Fruit fly (Drosophila melanogaster): ENCODE results near the gene CG13926.
A peak's percentile ranks its signal among the peaks of the same experiment; 100 is the strongest.

Gene CG13926

DNA sequence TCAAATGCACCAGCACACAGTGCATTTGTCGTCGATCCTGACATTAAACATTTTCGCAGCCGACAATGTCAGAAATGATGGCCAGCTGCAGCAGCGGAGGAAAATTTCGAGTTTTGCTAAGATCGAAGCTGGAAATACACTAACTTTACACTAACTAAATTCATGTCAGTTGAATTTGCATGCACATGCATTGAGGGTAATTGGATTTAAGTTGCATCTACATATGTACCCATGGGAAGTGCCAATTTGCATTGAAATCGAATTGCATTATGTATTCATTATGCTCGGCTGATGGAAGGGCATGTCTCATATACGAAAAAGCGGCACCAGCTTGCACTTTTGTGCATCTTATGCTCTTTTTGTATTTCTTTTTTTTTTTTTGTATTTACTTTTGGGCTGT lies 33.2 kb downstream of the CG13926 start (continued):
- TF ChIP-seq sqz (GFP tag; optimal IDR thresholded peaks at IDR 0.05) (no peak), sd (tag; optimal IDR thresholded peaks at IDR 0.05) (no peak), kah (GFP tag; optimal IDR thresholded peaks at IDR 0.05) (no peak), CG15073 (GFP tag; optimal IDR thresholded peaks at IDR 0.05) (no peak), CG10209 (GFP tag; optimal IDR thresholded peaks at IDR 0.05) (no peak), corto (GFP tag; optimal IDR thresholded peaks at IDR 0.05) (peak; percentile 72), CG2120 (GFP tag; optimal IDR thresholded peaks at IDR 0.05) (no peak), Max (GFP tag; optimal IDR thresholded peaks at IDR 0.05) (no peak), CG3281 (GFP tag; optimal IDR thresholded peaks at IDR 0.05) (no peak), Hand (GFP tag; optimal IDR thresholded peaks at IDR 0.05) (no peak), CG4854 (GFP tag; optimal IDR thresholded peaks at IDR 0.05) (no peak), ATbp (GFP tag; optimal IDR thresholded peaks at IDR 0.05) (no peak), Nf-YB (GFP tag; optimal IDR thresholded peaks at IDR 0.05) (no peak), Sry-δ (GFP tag; optimal IDR thresholded peaks at IDR 0.05) (no peak), Trl (optimal IDR thresholded peaks at IDR 0.05) (no peak), Trl (GFP tag; optimal IDR thresholded peaks at IDR 0.05) (no peak), CG15269 (tag; optimal IDR thresholded peaks at IDR 0.05) (no peak), Hr51 (GFP tag; optimal IDR thresholded peaks at IDR 0.05) (no peak), Med (GFP tag) (peak; percentile 57), CG11696 (GFP tag; IDR thresholded peaks at IDR 0.05) (no peak), CG9797 (GFP tag; optimal IDR thresholded peaks at IDR 0.05) (no peak), CG18599 (GFP tag; optimal IDR thresholded peaks at IDR 0.05) (no peak), D19B (GFP tag; optimal IDR thresholded peaks at IDR 0.05) (no peak), CG2875 (GFP tag; optimal IDR thresholded peaks at IDR 0.05) (no peak), Dp (GFP tag; optimal IDR thresholded peaks at IDR 0.05) (no peak), pzg (GFP tag; optimal IDR thresholded peaks at IDR 0.05) (no peak), cas (GFP tag; IDR thresholded peaks at IDR 0.05) (no peak)

- peak; percentile 76 for TF ChIP-seq CG14441 (GFP tag; IDR thresholded peaks at IDR 0.05)
- TF ChIP-seq CG13894 (tag; optimal IDR thresholded peaks at IDR 0.05) = no peak
- no peak for TF ChIP-seq corto (GFP tag; optimal IDR thresholded peaks at IDR 0.05)
- TF ChIP-seq eve (GFP tag; optimal IDR thresholded peaks at IDR 0.05) = peak in 1 of 2 experiments; percentile 87
- no peak for TF ChIP-seq CG13287 (GFP tag; IDR thresholded peaks at IDR 0.05; ENCODE audit: partially characterized antibody)
- TF ChIP-seq CHES-1-like (GFP tag; optimal IDR thresholded peaks at IDR 0.05) = peak; percentile 42
- peak; percentile 7 for TF ChIP-seq fd3F (GFP tag; optimal IDR thresholded peaks at IDR 0.05)
- peak; percentile 66 for TF ChIP-seq slbo (GFP tag; IDR thresholded peaks at IDR 0.05)
- TF ChIP-seq CG13123 (GFP tag; optimal IDR thresholded peaks at IDR 0.05) = peak; percentile 23
- TF ChIP-seq CG31224 (GFP tag; IDR thresholded peaks at IDR 0.05) = peak; percentile 27; the same call in 1 of the 2 replicates
- TF ChIP-seq Dad (GFP tag; optimal IDR thresholded peaks at IDR 0.05) = no peak
- TF ChIP-seq CG1602 (GFP tag; optimal IDR thresholded peaks at IDR 0.05) = peak; percentile 66
- peak; percentile 59 for TF ChIP-seq Rx (GFP tag; IDR thresholded peaks at IDR 0.05)
- TF ChIP-seq odd (GFP tag; optimal IDR thresholded peaks at IDR 0.05) = peak; percentile 25
- TF ChIP-seq ap (GFP tag; IDR thresholded peaks at IDR 0.05) = peak; percentile 59
- TF ChIP-seq CG3163 (GFP tag; optimal IDR thresholded peaks at IDR 0.05) = no peak
- peak; percentile 64 for TF ChIP-seq tgo (GFP tag; IDR thresholded peaks at IDR 0.05)
- peak; percentile 17 for TF ChIP-seq Lhr (GFP tag; optimal IDR thresholded peaks at IDR 0.05)
- no peak for TF ChIP-seq insv (GFP tag; optimal IDR thresholded peaks at IDR 0.05)
- TF ChIP-seq NC2β (GFP tag; optimal IDR thresholded peaks at IDR 0.05) = peak; percentile 64
- peak; percentile 50 for TF ChIP-seq tap (tag; optimal IDR thresholded peaks at IDR 0.05)
- TF ChIP-seq Hand (GFP tag; optimal IDR thresholded peaks at IDR 0.05) = no peak
- no peak for TF ChIP-seq CG31388 (GFP tag; optimal IDR thresholded peaks at IDR 0.05)
- TF ChIP-seq CG17802 (tag; optimal IDR thresholded peaks at IDR 0.05) = peak; percentile 22
- peak; percentile 33 for TF ChIP-seq CG7556 (GFP tag; optimal IDR thresholded peaks at IDR 0.05)
- peak; percentile 23; the same call in 1 of the 2 replicates for TF ChIP-seq MBD-R2 (GFP tag; IDR thresholded peaks at IDR 0.05)
- no peak for TF ChIP-seq CG7271 (tag; optimal IDR thresholded peaks at IDR 0.05)
Measured at dm6 chr3L:1584003-1584402, 34.0 kb downstream of the CG13926 start.
